Worm (Caenorhabditis elegans) whole organism, L4 larva: ENCODE measurements around the gene mrpl-53.

ENCODE experiments used
- F10B5.3 ChIP-seq: sonication (generic microtip); optimal IDR thresholded peaks from 2 replicates; lab custom pipeline; 2016; ENCODE audit warnings: mild to moderate bottlenecking, missing genetic modification characterization, missing compliant biosample characterization
- F26F4.8 ChIP-seq: fragments of 200-800 bp; sonication (Bioruptor generic); conservative IDR thresholded peaks from 2 replicates; pipeline ENCODE4 v1.3.6; 2022; ENCODE audit warnings: missing genetic modification characterization, missing compliant biosample characterization
- F44E2.7 ChIP-seq: fragments of 200-800 bp; sonication (Bioruptor generic); IDR thresholded peaks from 2 replicates; pipeline ENCODE4 v2.1.2; 2022; ENCODE audit warnings: missing genetic modification characterization, missing compliant biosample characterization
- F49E8.2 ChIP-seq: sonication (generic microtip); optimal IDR thresholded peaks from 2 replicates; lab custom pipeline; 2016; ENCODE audit warnings: missing compliant biosample characterization, mild to moderate bottlenecking, missing genetic modification characterization, borderline replicate concordance
- R02D3.7 ChIP-seq: fragments of 150-350 bp; sonication (generic microtip); optimal IDR thresholded peaks from 3 replicates; lab custom pipeline; 2014; ENCODE audit warnings: missing biosample characterization, missing genetic modification characterization
- T20F7.1 ChIP-seq: fragments of 200-800 bp; sonication (Bioruptor generic); optimal IDR thresholded peaks from 2 replicates; lab custom pipeline; 2018; ENCODE audit warnings: mild to moderate bottlenecking, missing genetic modification characterization, missing compliant biosample characterization
- T26A8.4 ChIP-seq: fragments of 200-800 bp; sonication (Bioruptor generic); IDR thresholded peaks from 2 replicates; pipeline ENCODE4 v1.3.6; 2022; ENCODE audit warnings: missing genetic modification characterization, missing compliant biosample characterization
- Y105C5A.15 ChIP-seq: fragments of 200-800 bp; sonication (Bioruptor generic); IDR thresholded peaks from 2 replicates; pipeline ENCODE4 v1.3.6; 2022; ENCODE audit warnings: missing genetic modification characterization, missing compliant biosample characterization
- Y75B8A.6 ChIP-seq: fragments of 200-800 bp; sonication (Bioruptor generic); IDR thresholded peaks from 2 replicates; pipeline ENCODE4 v1.3.6; 2022; ENCODE audit warnings: missing genetic modification reagents, missing genetic modification characterization, missing compliant biosample characterization
- aha-1 ChIP-seq: fragments of 150-350 bp; peaks from one replicate; lab custom pipeline; 2014; ENCODE audit warnings: missing biosample characterization, missing genetic modification characterization
- ceh-20 ChIP-seq: fragments of 200-800 bp; sonication (Bioruptor generic); IDR thresholded peaks from 2 replicates; pipeline ENCODE4 v1.3.6; 2022; ENCODE audit warnings: missing genetic modification reagents, missing genetic modification characterization, missing compliant biosample characterization
- ceh-32 ChIP-seq: sonication (generic microtip); optimal IDR thresholded peaks from 2 replicates; lab custom pipeline; 2016; ENCODE audit warnings: mild to moderate bottlenecking, missing genetic modification characterization, missing compliant biosample characterization; ENCODE audit not compliant: poor library complexity
- ceh-62 ChIP-seq: sonication (generic microtip); optimal IDR thresholded peaks from 2 replicates; lab custom pipeline; 2017; ENCODE audit warnings: missing biosample characterization, missing genetic modification characterization
- ceh-82 ChIP-seq: sonication (generic microtip); optimal IDR thresholded peaks from 2 replicates; lab custom pipeline; 2017; ENCODE audit warnings: missing biosample characterization, missing genetic modification characterization
- daf-16 ChIP-seq, 3 experiments: sonication (generic microtip); optimal IDR thresholded peaks; 2 replicates each; lab custom pipeline; 2016 to 2017; ENCODE audit warnings: missing genetic modification characterization in 3 of 3, missing genetic modification reagents in 3 of 3, mild to moderate bottlenecking in 2 of 3, missing compliant biosample characterization in 2 of 3, missing biosample characterization in 1 of 3, moderate library complexity in 1 of 3
- daf-19 ChIP-seq: fragments of 200-800 bp; sonication (Bioruptor generic); conservative IDR thresholded peaks from 2 replicates; pipeline ENCODE4 v1.3.6; 2022; ENCODE audit warnings: missing genetic modification characterization, missing compliant biosample characterization
- dpl-1 ChIP-seq: fragments of 150-350 bp; optimal IDR thresholded peaks from 2 replicates; lab custom pipeline; 2014; ENCODE audit warnings: missing biosample characterization, missing genetic modification reagents, missing genetic modification characterization
- duxl-1 ChIP-seq: sonication (generic microtip); optimal IDR thresholded peaks from 2 replicates; lab custom pipeline; 2016; ENCODE audit warnings: mild to moderate bottlenecking, missing genetic modification characterization, moderate library complexity, missing compliant biosample characterization; ENCODE audit not compliant: poor library complexity
- egl-27 ChIP-seq: sonication (generic microtip); optimal IDR thresholded peaks from 3 replicates; lab custom pipeline; 2017; ENCODE audit warnings: missing biosample characterization, missing genetic modification reagents, missing genetic modification characterization
- fkh-10 ChIP-seq: fragments of 150-350 bp; optimal IDR thresholded peaks from 2 replicates; lab custom pipeline; 2014; ENCODE audit warnings: missing biosample characterization, missing genetic modification reagents, missing genetic modification characterization
- fos-1 ChIP-seq: fragments of 150-350 bp; optimal IDR thresholded peaks from 2 replicates; lab custom pipeline; 2014; ENCODE audit warnings: missing biosample characterization, missing genetic modification characterization
- hif-1 ChIP-seq, 2 experiments: sonication (generic microtip); optimal IDR thresholded peaks; 2 replicates each; lab custom pipeline; 2016 to 2017; ENCODE audit warnings: missing compliant biosample characterization in 2 of 2, missing genetic modification characterization in 2 of 2, missing genetic modification reagents in 2 of 2, missing genotype in 2 of 2, mild to moderate bottlenecking in 1 of 2
- jun-1 ChIP-seq: fragments of 150-350 bp; optimal IDR thresholded peaks from 2 replicates; lab custom pipeline; 2014; ENCODE audit warnings: missing biosample characterization, missing genetic modification reagents, missing genetic modification characterization
- lim-7 ChIP-seq: fragments of 200-800 bp; sonication (Bioruptor generic); IDR thresholded peaks from 2 replicates; pipeline ENCODE4 v1.3.6; 2022; ENCODE audit warnings: missing genetic modification characterization, missing compliant biosample characterization
- lin-1 ChIP-seq: fragments of 200-800 bp; sonication (Bioruptor generic); IDR thresholded peaks from 2 replicates; pipeline ENCODE4 v1.3.6; 2022; ENCODE audit warnings: missing genetic modification reagents, missing genetic modification characterization, missing compliant biosample characterization
- mdl-1 ChIP-seq, 2 experiments: fragments of 150-350 bp in 1 of 2; sonication (generic microtip) in 1 of 2; optimal IDR thresholded peaks; 2 replicates each; lab custom pipeline; 2014 to 2017; ENCODE audit warnings: missing biosample characterization in 2 of 2, missing genetic modification characterization in 2 of 2
- mes-2 ChIP-seq: sonication (generic microtip); optimal IDR thresholded peaks from 2 replicates; lab custom pipeline; 2016; ENCODE audit warnings: missing genotype, mild to moderate bottlenecking, missing genetic modification characterization, missing compliant biosample characterization; ENCODE audit not compliant: poor library complexity, severe bottlenecking
- mxl-3 ChIP-seq: fragments of 200-800 bp; sonication (Bioruptor generic); optimal IDR thresholded peaks from 2 replicates; lab custom pipeline; 2018; ENCODE audit warnings: mild to moderate bottlenecking, missing genetic modification characterization, missing compliant biosample characterization
- nhr-10 ChIP-seq: fragments of 150-350 bp; optimal IDR thresholded peaks from 2 replicates; lab custom pipeline; 2014; ENCODE audit warnings: missing biosample characterization, missing genetic modification characterization
- nhr-11 ChIP-seq: fragments of 150-350 bp; optimal IDR thresholded peaks from 2 replicates; lab custom pipeline; 2014; ENCODE audit warnings: missing biosample characterization, missing genetic modification characterization
- nhr-237 ChIP-seq: sonication (generic microtip); optimal IDR thresholded peaks from 2 replicates; lab custom pipeline; 2017; ENCODE audit warnings: missing biosample characterization, missing genetic modification characterization
- nhr-28 ChIP-seq: fragments of 150-350 bp; optimal IDR thresholded peaks from 2 replicates; lab custom pipeline; 2014; ENCODE audit warnings: missing biosample characterization, missing genetic modification characterization
- nhr-42 ChIP-seq: fragments of 200-800 bp; sonication (Bioruptor generic); IDR thresholded peaks from 2 replicates; pipeline ENCODE4 v1.3.6; 2022; ENCODE audit warnings: missing genetic modification characterization, missing compliant biosample characterization
- php-3 ChIP-seq: fragments of 200-800 bp; sonication (Bioruptor generic); IDR thresholded peaks from 2 replicates; pipeline ENCODE4 v1.3.6; 2022; ENCODE audit warnings: missing genetic modification reagents, missing genetic modification characterization, missing compliant biosample characterization
- pqm-1 ChIP-seq: sonication (generic microtip); optimal IDR thresholded peaks from 2 replicates; lab custom pipeline; 2017; ENCODE audit warnings: missing biosample characterization, missing genetic modification characterization
- saeg-2 ChIP-seq: fragments of 200-800 bp; sonication (Bioruptor generic); IDR thresholded peaks from 2 replicates; pipeline ENCODE4 v1.3.6; 2022; ENCODE audit warnings: missing genetic modification reagents, missing genetic modification characterization, missing compliant biosample characterization
- set-16 ChIP-seq: fragments of 200-800 bp; sonication (Bioruptor generic); IDR thresholded peaks from 2 replicates; pipeline ENCODE4 v1.3.6; 2022; ENCODE audit warnings: missing genetic modification reagents, missing genetic modification characterization, missing compliant biosample characterization
- skn-1 ChIP-seq: fragments of 150-350 bp; optimal IDR thresholded peaks from 2 replicates; lab custom pipeline; 2014; ENCODE audit warnings: missing biosample characterization, missing genetic modification characterization
- snpc-1.2 ChIP-seq: fragments of 200-800 bp; sonication (Bioruptor generic); IDR thresholded peaks from 2 replicates; pipeline ENCODE4 v1.3.6; 2022; ENCODE audit warnings: missing genetic modification reagents, missing genetic modification characterization, missing compliant biosample characterization
- spr-1 ChIP-seq: sonication (generic microtip); optimal IDR thresholded peaks from 2 replicates; lab custom pipeline; 2016; ENCODE audit warnings: mild to moderate bottlenecking, missing genetic modification characterization, missing compliant biosample characterization
- spr-3 ChIP-seq: fragments of 200-800 bp; sonication (Bioruptor generic); optimal IDR thresholded peaks from 2 replicates; lab custom pipeline; 2018; ENCODE audit warnings: mild to moderate bottlenecking, missing genetic modification characterization, missing compliant biosample characterization
- tag-97 ChIP-seq: fragments of 200-800 bp; sonication (Bioruptor generic); IDR thresholded peaks from 2 replicates; pipeline ENCODE4 v1.3.6; 2022; ENCODE audit warnings: missing genetic modification characterization, missing compliant biosample characterization
- unc-130 ChIP-seq: sonication (generic microtip); optimal IDR thresholded peaks from 2 replicates; lab custom pipeline; 2016; ENCODE audit warnings: missing genetic modification reagents, missing genetic modification characterization, missing compliant biosample characterization
- unc-39 ChIP-seq: sonication (generic microtip); optimal IDR thresholded peaks from 2 replicates; lab custom pipeline; 2017; ENCODE audit warnings: missing biosample characterization, missing genetic modification characterization
- unc-62 ChIP-seq, 3 experiments: fragments of 150-350 bp in 1 of 3; sonication (generic microtip); optimal IDR thresholded peaks in 2 of 3; peaks in 1 of 3; 1 replicate in 1 of 3; 2 replicates in 2 of 3; lab custom pipeline; 2014 to 2017; ENCODE audit warnings: missing biosample characterization in 3 of 3, missing genetic modification characterization in 3 of 3, missing genetic modification reagents in 3 of 3, missing genotype in 1 of 3
- zag-1 ChIP-seq: fragments of 150-350 bp; optimal IDR thresholded peaks from 2 replicates; lab custom pipeline; 2014; ENCODE audit warnings: missing biosample characterization, missing genetic modification characterization
- zip-11 ChIP-seq: fragments of 200-800 bp; sonication (Bioruptor generic); IDR thresholded peaks from 2 replicates; pipeline ENCODE4 v1.3.6; 2022; ENCODE audit warnings: missing genetic modification characterization, missing compliant biosample characterization

Gene mrpl-53

DNA sequence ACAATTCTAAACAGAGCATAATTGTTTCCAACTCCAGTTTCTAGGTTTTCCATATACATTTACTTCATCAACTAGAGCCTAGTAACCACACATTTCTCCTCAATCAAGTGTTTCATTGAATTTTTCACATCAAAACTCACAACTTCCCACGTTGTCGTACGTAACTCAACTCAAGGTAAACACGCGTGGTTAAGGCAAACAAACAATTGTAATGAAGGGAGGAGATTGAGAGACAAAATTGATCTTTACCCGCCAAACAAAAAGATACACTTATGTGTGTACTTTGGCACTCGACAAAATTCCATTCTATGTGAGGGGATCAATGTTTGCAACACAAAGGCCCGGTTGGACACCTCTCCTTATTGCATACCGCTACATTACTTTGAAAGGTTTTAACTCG lies 7.9 kb downstream of the mrpl-53 start, which contains the start of gene nhr-19:
Gene nhr-19 (minus strand): TSS at position 191 of the 400 bp plus-strand sequence.
- no peak for TF ChIP-seq mes-2 (tag; lab: Kevin White, UChicago)
- no peak for TF ChIP-seq F26F4.8 (GFP tag; lab: Robert Waterston, UW)
- no peak for TF ChIP-seq fkh-10 (GFP tag; lab: Kevin White, UChicago)
- peak; percentile 23 for TF ChIP-seq nhr-28 (tag; lab: Kevin White, UChicago)
- TF ChIP-seq nhr-11 = peak; percentile 74
- TF ChIP-seq aha-1 (tag; lab: Kevin White, UChicago) = peak; percentile 72
- peak; percentile 33 for TF ChIP-seq mxl-3 (GFP tag; lab: Kevin White, UChicago)
- TF ChIP-seq F49E8.2 (tag; lab: Kevin White, UChicago) = no peak
- TF ChIP-seq unc-62 (GFP tag; optimal IDR thresholded peaks at IDR 0.05 in 1 of 2; lab: Kevin White, UChicago) = peak in 1 of 2 experiments; percentile 88
- TF ChIP-seq unc-62 (tag; optimal IDR thresholded peaks at IDR 0.05; lab: Kevin White, UChicago) = no peak
- TF ChIP-seq skn-1 (tag; lab: Kevin White, UChicago) = no peak
- TF ChIP-seq daf-16 (GFP tag; optimal IDR thresholded peaks at IDR 0.05; lab: Kevin White, UChicago) = no peak
- peak; percentile 63 for TF ChIP-seq daf-16 (tag; optimal IDR thresholded peaks at IDR 0.05; lab: Kevin White, UChicago)
- no peak for TF ChIP-seq T26A8.4 (GFP tag; lab: Robert Waterston, UW)
- TF ChIP-seq lim-7 (GFP tag; lab: Robert Waterston, UW) = no peak

DNA sequence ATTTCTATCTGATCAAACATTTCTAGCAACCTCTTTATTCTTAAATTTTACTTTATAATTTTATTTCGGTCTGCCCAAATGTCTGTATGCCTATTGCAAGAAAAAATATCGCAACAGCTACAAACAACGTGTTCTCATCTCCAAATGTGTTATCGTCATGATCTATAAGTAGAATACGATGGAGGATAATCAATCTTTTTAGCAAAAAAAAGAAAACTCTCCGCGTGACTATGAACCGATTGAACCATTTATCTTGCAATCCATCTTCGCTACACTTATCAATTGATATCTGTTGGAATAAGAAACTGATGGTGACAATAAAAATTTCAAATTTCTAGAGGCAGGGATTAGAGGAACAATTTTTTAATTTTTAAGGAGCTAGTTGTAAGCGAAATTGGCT lies 8.5 kb downstream of the mrpl-53 start:
- no peak for TF ChIP-seq hif-1 (tag; optimal IDR thresholded peaks at IDR 0.05; lab: Kevin White, UChicago)
- no peak for TF ChIP-seq tag-97 (GFP tag; lab: Robert Waterston, UW)
- TF ChIP-seq duxl-1 (tag; lab: Kevin White, UChicago) = no peak
- TF ChIP-seq nhr-42 (GFP tag; lab: Robert Waterston, UW) = no peak
- TF ChIP-seq jun-1 (tag; lab: Kevin White, UChicago) = no peak
- TF ChIP-seq saeg-2 (GFP tag; lab: Robert Waterston, UW) = no peak
- TF ChIP-seq F10B5.3 = no peak
- no peak for TF ChIP-seq F44E2.7 (GFP tag; lab: Robert Waterston, UW)
- TF ChIP-seq ceh-62 (tag; lab: Kevin White, UChicago) = no peak
- TF ChIP-seq Y75B8A.6 (GFP tag; lab: Robert Waterston, UW) = no peak
- TF ChIP-seq set-16 (GFP tag; lab: Robert Waterston, UW) = no peak
- no peak for TF ChIP-seq nhr-237
- TF ChIP-seq mdl-1 (tag; optimal IDR thresholded peaks at IDR 0.05; lab: Kevin White, UChicago) = peak in 1 of 2 experiments; percentile 59
- no peak for TF ChIP-seq T26A8.4 (GFP tag; lab: Robert Waterston, UW)
- TF ChIP-seq R02D3.7 (tag; lab: Kevin White, UChicago) = no peak
- TF ChIP-seq snpc-1.2 (GFP tag; lab: Robert Waterston, UW) = no peak
- no peak for TF ChIP-seq zip-11 (GFP tag; lab: Robert Waterston, UW)
- no peak for TF ChIP-seq php-3 (GFP tag; lab: Robert Waterston, UW)
- TF ChIP-seq nhr-28 (tag; lab: Kevin White, UChicago) = peak; percentile 61
- no peak for TF ChIP-seq spr-1 (tag; lab: Kevin White, UChicago)
- TF ChIP-seq unc-39 (tag; lab: Kevin White, UChicago) = no peak
- TF ChIP-seq fkh-10 (GFP tag; lab: Kevin White, UChicago) = no peak
- TF ChIP-seq mes-2 (tag; lab: Kevin White, UChicago) = no peak
- no peak for TF ChIP-seq ceh-20
- no peak for TF ChIP-seq unc-130 (GFP tag; lab: Kevin White, UChicago)
- TF ChIP-seq T20F7.1 (GFP tag; lab: Kevin White, UChicago) = no peak
- peak in 1 of 2 experiments; percentile 8 for TF ChIP-seq unc-62 (GFP tag; optimal IDR thresholded peaks at IDR 0.05 in 1 of 2; lab: Kevin White, UChicago)
- no peak for TF ChIP-seq unc-62 (tag; optimal IDR thresholded peaks at IDR 0.05; lab: Kevin White, UChicago)
- TF ChIP-seq lin-1 = no peak
- TF ChIP-seq spr-3 (GFP tag; lab: Kevin White, UChicago) = no peak
- no peak for TF ChIP-seq daf-19 (GFP tag; lab: Robert Waterston, UW)
- peak; percentile 42 for TF ChIP-seq nhr-11
- no peak for TF ChIP-seq ceh-82
- no peak for TF ChIP-seq ceh-32 (tag; lab: Kevin White, UChicago)
- TF ChIP-seq zag-1 (tag; lab: Kevin White, UChicago) = no peak
- TF ChIP-seq Y105C5A.15 = no peak
- TF ChIP-seq pqm-1 (tag; lab: Kevin White, UChicago) = no peak
- TF ChIP-seq mxl-3 (GFP tag; lab: Kevin White, UChicago) = peak; percentile 44
- TF ChIP-seq egl-27 (tag; lab: Kevin White, UChicago) = no peak
- no peak for TF ChIP-seq nhr-10 (tag; lab: Kevin White, UChicago)
- TF ChIP-seq dpl-1 (GFP tag; lab: Kevin White, UChicago) = no peak
- TF ChIP-seq fos-1 (tag; lab: Kevin White, UChicago) = no peak
- TF ChIP-seq F49E8.2 (tag; lab: Kevin White, UChicago) = no peak
